Worm (Caenorhabditis elegans) whole organism, dauer: ENCODE data around the gene krr-1.

Experiments used
- unc-62 ChIP-seq: sonication (generic microtip); optimal IDR thresholded peaks from 2 replicates; lab custom pipeline; 2017; ENCODE audit warnings: missing biosample characterization, missing genetic modification reagents, missing genetic modification characterization

krr-1 gene

DNA sequence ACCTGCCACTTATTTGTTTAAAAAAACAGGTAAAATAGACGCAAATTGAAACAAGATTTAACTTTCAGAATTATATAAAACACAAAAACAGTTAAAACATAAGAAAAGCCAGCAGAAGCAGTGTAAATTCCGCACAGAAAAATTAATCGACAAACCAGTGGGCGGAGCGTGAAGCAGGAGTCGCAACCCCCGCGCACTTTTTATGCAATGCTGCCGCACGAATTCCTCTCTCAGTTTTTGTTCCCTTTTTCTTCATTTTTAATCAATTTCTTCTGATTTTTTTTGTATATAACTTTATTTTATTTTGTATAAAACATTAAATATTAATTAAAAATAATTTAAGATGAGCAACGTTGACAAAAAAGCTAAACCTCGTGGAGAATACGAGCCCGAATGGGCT, at the start of gene krr-1, which contains the start of gene gei-6:
krr-1 (plus strand) TSS at position 344 of the 400 bp plus-strand sequence.
gei-6 (minus strand) TSS at position 2 of the 400 bp plus-strand sequence.
- TF ChIP-seq unc-62 (GFP tag; lab: Kevin White, UChicago), result no peak

DNA sequence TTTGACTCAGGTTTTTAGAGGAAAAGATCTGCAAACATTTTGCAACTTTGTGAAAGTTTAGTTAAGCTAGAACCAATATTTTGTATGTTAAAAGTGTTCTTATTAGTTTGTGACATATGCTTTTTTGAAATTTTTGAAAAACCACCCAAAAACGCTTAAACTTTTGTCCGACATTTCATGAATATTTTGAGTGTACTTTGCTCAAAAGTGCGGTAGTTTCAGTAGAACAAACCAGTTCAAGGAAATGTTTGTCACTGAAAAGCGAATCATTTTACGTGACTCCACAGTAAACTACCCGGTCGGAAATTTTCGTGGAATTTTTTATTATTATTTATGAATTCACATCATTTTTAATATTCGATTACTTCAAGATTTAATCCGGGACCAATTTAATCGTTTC, 46.4 kb upstream of the krr-1 start, which contains the start of gene pitr-5:
pitr-5 (plus strand) TSS at position 301 of the 400 bp plus-strand sequence.
- TF ChIP-seq unc-62 (GFP tag; lab: Kevin White, UChicago), result no peak

DNA sequence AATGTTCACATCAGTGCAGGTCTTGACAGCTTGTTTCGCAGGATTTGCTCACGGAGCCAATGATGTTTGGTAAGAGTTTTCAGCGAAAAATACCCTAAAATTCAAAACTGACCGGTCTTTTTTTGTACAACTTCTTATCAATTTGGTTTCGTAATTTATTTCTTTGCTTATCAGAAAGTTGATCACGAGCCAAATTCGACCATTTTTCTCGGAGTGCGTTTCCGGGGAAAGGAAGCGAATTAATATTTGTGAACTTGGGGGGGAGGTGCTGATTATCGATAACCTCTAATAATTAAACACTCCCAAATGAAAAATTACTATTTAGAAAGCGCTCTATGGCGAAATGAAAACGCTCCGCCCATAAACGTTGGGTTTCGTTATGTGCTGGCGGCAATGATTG, 44.4 kb upstream of the krr-1 start:
- TF ChIP-seq unc-62 (GFP tag; lab: Kevin White, UChicago), result no peak

DNA sequence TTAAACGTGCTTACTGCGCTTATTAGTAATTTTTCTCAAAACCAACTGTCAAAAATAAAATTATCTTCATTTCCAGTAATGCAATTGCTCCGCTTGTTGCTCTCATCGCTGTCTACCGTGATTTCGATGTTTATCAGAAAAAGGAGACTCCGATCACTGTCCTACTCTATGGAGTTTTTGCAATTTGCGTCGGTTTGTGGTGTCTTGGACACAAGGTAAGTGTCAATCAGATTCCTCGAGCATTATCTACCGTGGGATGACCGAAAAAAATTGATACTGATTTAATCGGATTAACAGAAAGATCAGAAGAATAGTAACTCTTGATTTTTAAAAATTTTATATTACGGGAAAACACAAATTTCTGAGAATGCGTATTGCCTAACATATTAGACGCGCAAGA, 43.7 kb upstream of the krr-1 start:
- TF ChIP-seq unc-62 (GFP tag; lab: Kevin White, UChicago), result no peak

DNA sequence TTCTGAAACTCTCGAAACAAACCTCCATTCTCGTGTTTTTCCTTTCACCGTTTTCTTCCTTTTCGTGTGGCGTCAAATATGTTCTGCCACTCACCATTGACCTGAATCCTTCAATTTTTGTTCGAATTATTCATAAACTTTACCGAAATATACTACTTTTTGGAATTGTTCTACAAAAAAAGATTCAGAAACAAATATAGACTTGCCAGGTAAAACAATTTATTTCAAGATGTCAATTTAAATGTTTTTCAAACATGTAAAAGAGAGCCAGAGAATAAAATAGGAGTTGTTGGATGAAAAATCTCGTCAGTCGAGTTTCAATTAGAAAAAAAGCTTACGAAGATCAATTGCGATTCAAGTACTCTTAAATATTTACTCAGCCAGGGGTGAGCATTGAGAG, 37.4 kb upstream of the krr-1 start, which contains the start of gene F09G2.8:
F09G2.8 (minus strand) TSS at position 101 of the 400 bp plus-strand sequence.
- TF ChIP-seq unc-62 (GFP tag; lab: Kevin White, UChicago), result no peak

DNA sequence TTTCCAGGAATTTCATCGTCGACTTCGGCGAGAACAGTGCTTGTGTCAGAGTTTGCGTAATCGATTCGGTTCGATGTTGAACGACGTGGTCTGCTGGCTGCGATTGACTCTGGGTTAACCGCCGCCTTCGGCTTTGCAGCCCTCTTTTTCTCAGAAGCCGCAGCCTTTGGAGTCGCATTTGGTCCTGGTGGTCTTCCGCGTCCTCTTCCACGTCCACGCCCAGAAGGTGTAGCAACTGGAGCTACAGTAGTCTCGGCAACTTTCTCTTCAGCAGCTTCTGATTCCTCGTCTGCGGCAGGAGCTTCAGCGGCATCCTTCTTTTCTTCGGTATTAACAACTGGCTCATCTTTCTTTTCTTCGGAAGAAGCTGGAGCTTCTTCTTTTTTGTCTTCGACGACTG, 36.2 kb upstream of the krr-1 start:
- TF ChIP-seq unc-62 (GFP tag; lab: Kevin White, UChicago), result no peak

DNA sequence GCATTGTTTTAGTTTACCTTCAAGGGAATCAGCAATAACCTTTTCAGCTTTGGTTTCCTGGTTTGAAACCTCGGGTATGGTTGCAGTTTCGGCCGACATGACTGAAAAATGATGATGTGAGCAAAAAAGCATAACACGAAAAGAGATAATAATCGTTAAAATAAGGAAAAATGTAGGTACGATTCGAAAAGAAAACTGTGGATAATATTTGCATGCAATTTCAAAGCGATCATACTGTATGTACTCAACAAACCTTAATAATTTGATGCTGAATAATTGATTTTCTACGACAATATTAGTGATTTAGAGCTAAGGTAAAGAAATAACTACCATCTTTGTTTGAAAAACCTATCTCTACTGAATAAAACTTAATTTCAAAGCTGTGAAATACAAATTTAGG, 35.0 kb upstream of the krr-1 start, which contains the start of gene attf-2:
attf-2 (minus strand) TSS at position 101 of the 400 bp plus-strand sequence.
- TF ChIP-seq unc-62 (GFP tag; lab: Kevin White, UChicago), result no peak

DNA sequence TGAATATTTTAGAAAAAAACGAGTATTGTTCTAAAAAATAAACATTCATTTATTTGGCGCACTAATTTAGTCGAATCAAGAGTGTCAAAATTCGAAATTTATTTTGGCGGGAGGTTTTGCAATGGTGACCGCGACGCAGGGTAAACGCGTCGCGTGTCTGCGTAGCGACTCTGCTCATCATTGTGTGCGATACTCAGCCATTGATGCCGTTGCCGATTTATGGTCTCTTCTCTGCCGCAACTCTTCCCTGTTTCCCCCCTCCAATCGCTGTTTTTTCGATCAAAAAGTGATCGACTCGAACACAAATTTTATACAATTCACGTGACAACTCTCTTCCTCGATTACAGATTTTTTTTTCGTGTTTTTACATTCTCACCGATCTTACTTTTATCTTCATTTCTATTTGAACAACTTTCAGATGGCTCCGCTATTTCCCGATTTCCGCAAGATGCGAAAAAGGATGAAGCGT, 34.5 kb upstream of the krr-1 start, which contains the start of gene F09G2.2:
F09G2.2 (plus strand) TSS at position 419 of the 469 bp plus-strand sequence.
- no peak for TF ChIP-seq unc-62 (GFP tag; lab: Kevin White, UChicago)

DNA sequence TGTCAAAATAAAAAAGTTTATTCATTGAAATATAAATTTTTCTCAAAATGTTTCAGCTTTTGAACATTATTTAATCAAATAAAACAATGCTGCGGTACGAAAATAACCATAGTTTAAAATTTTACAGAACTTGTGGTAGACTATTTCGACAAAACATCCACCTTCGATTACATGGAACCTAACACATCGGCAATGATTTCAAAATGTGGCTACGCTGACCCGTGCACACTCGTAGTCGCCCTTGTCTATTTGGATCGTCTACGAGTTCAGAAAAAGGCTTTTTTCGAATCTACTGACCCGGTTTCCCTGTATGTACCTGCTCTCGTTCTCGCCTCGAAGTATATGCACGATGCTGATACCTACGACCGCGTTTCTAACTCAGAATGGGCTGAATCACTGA, 34.0 kb upstream of the krr-1 start:
- TF ChIP-seq unc-62 (GFP tag; lab: Kevin White, UChicago), result no peak

DNA sequence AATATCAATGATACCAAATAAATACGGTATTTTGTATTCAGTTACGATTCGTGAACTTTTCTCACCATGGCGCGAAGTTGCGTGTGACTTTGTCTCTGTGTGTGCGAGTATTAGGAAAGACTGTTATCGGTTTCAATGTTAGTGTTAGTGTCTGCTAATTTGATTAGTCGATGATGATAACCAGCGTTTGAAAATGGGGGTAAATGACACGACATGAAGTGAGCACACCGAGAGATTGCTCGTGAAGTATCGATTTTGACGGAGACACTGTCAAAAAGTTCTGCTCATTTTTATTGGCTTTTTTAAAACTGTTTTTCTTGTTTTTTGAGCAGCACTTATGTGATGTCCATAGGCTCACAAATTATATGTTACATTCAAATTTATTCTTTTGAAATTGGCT, 32.6 kb upstream of the krr-1 start:
- TF ChIP-seq unc-62 (GFP tag; lab: Kevin White, UChicago), result no peak

DNA sequence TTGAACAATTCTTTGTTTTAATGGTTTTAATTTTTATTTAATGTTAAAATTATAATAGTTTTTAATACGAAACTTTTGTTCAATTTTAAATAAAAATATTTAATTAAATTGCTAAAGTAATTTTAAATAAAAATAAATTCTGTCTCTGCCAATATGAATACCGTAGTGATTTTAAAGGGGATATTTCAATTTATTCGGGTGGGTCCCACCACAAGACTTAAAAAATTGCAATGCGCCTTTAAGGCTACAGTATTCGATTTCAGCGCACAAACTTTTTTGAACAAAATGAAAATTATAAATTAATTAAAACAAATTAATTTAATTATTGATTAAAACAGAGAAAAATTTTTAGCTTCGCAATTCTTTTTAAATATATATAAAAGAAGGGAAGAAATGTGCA, 31.9 kb upstream of the krr-1 start:
- TF ChIP-seq unc-62 (GFP tag; lab: Kevin White, UChicago), result no peak

DNA sequence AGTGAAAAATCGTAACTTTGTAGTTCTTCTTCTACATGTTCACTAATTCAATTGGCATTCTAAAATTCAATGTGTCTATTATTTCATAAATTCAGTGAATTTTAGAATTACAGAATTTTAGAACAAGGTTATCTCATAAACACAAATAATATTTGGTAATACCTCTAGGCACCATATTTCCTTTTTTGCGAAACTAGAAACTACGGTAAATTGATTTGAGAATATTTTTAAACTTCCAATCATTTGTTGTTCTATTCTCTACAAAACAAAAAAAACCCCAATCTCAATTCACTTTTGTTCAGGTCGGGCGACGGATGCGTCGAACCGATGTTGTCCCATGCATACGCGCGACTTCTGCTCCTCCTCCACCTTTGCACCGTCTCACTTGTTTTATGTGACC, 31.1 kb upstream of the krr-1 start, which contains the start of gene F09G2.1:
F09G2.1 (plus strand) TSS at position 301 of the 400 bp plus-strand sequence.
- no peak for TF ChIP-seq unc-62 (GFP tag; lab: Kevin White, UChicago)

DNA sequence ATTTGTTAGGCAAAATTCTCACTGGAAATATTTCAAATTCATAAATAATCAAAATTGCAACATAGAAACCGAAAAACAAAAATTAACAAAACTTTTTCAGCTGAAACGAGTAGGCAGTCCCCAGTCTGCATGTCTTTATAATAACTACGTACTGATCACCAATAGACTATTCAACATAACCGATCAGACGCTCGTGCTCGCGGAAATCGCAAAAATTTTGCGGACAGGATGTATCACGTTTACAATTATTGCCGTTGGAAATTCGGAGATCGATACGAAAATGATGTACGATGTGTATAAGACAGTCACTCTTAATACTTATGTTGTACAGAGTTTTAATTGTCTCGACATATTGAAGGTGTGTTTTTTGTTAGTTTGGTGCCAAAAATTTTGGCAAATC, 29.6 kb upstream of the krr-1 start:
- TF ChIP-seq unc-62 (GFP tag; lab: Kevin White, UChicago), result no peak

DNA sequence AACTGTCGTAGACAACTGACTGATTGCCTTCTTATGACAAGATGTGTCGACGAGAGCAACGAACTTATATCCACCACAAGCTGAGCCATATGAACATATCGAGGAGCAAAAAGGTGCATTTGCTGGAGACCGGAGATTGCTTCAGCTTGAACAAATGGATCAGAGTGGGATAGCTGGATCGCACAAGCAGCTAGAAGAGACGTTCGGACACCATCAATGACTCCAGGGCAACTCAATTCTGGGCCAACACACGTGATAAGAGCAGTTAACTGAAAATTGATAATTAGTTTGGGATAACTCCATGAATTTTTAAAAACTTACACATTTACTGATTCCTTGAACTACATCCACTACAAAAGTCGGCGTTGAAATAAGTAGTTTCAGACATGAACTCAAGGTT, 22.0 kb upstream of the krr-1 start:
- TF ChIP-seq unc-62 (GFP tag; lab: Kevin White, UChicago), result no peak

DNA sequence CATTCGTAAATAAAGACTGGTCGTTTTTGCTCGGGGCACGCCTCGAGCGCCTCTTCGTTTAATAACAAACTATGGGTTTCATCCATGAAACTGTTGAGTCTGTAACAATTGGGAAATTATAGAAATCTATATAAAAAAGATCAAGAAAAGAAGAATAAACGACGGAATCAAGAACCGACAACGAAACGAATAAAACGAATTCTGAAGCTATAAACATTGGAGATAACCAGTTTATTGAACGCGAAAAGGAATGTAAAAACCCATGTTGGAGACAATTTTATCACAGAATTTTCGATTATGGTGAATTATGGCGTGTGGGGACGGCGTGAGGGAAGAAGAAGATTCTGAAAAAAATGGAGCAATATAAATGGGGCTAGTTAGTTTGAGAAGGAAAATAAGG, 16.2 kb upstream of the krr-1 start, which contains the start of gene soap-1:
soap-1 (minus strand) TSS at position 101 of the 400 bp plus-strand sequence.
- no peak for TF ChIP-seq unc-62 (GFP tag; lab: Kevin White, UChicago)

DNA sequence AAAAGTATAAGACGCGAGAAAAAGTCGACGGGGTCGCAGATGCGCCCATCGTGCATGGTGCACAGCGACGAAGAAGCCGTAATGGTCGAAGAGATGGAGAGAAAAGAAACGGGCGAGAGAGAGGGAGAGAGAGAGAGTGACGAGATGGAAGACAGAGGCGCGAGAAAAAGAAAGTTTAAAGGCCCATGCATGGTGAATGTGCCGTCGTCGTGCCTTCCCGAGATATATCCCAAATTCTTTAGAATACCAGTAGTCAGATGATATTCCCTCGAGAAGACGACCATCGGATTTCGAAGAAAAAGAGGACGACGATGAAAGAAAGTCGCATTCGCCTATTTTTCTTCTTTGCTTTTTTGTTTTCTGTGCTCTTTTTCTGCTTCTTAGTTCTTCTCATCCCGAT, 15.0 kb upstream of the krr-1 start:
- TF ChIP-seq unc-62 (GFP tag; lab: Kevin White, UChicago), result no peak

DNA sequence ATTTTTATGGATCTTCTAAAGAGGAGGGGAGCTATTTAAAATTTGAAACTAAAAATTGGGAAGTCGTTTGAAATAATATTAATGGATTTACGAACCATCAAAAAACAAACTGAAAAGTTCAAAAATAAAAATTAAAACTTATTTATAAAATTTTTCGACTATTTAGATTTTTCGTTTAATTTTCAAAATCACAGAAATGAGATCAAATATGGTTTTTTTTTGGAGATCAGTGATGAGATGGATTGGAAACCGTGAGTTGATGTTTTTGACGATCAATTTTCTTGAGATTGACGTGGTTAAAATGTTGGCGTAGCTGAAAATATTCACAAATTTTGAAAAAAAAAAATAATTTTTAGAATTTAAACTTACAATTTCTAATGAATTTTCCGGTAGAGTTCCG, 12.0 kb upstream of the krr-1 start, which contains the start of gene C13F10.5:
C13F10.5 (minus strand) TSS at position 101 of the 400 bp plus-strand sequence.
- no peak for TF ChIP-seq unc-62 (GFP tag; lab: Kevin White, UChicago)
